Worm (Caenorhabditis elegans): ENCODE results near the gene Y38C1AA.19.

The Y38C1AA.19 gene

DNA sequence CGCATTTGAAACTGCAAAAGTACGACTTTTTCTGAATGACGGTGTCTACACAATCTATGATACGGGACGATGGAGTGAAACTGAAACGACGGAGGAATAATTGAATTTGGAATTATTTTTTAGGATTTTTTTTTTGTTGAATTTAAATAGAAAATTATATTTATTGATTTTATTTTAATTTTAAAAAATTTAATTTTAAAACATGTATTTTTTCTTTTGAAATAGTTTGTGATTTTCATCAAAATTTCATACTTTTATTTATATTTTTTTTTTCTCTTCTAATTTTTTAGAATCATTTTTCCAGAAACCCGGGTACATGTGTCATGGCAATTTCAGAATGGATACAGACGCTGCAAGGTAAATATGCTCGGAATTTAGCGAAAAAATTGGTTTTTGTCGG lies 47.9 kb downstream of the Y38C1AA.19 start, which contains the start of gene Y38C1AA.1:
Gene Y38C1AA.1, plus strand, starts transcription at position 301 of the 400 bp plus-strand sequence.
- TF ChIP-seq fkh-10 (GFP tag; optimal IDR thresholded peaks at IDR 0.05) (no peak), T23F11.4 (GFP tag; optimal IDR thresholded peaks at IDR 0.05) (no peak), hlh-30 (tag; optimal IDR thresholded peaks at IDR 0.05; ENCODE audit: insufficient read depth) (no peak), ceh-24 (tag; optimal IDR thresholded peaks at IDR 0.05) (no peak), hlh-6 (tag; optimal IDR thresholded peaks at IDR 0.05) (no peak)

DNA sequence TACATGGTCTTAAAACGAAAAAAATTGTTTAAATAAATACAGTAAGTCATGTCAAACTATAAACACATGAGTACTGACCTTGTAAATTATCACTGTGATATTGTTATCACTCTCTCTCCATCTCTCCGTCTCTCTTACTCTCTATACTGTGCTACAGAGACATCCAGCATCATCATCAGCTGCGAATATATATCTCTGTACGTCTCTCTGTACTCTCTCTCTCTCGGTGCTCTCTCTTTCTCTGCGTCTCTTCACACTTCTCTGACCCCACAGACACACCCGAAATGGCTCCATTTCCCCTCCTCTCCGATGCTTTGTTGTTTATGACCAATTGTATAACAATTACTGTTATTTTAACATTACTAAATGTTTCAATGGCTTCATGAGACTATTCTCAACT lies 50.6 kb downstream of the Y38C1AA.19 start:
- TF ChIP-seq fkh-10 (GFP tag; optimal IDR thresholded peaks at IDR 0.05) (no peak), ama-1 (optimal IDR thresholded peaks at IDR 0.05) (no peak), ref-2 (tag; optimal IDR thresholded peaks at IDR 0.05) (no peak), ceh-2 (tag; optimal IDR thresholded peaks at IDR 0.05) (no peak), dmd-4 (tag; optimal IDR thresholded peaks at IDR 0.05; ENCODE audit: borderline replicate concordance) (no peak), K02D7.2 (tag; optimal IDR thresholded peaks at IDR 0.05) (no peak), fax-1 (tag; optimal IDR thresholded peaks at IDR 0.05) (no peak), tbx-2 (tag; optimal IDR thresholded peaks at IDR 0.05) (peak; percentile 62), che-1 (tag; optimal IDR thresholded peaks at IDR 0.05) (no peak), ceh-45 (GFP tag; IDR thresholded peaks at IDR 0.05) (no peak), hlh-13 (GFP tag; optimal IDR thresholded peaks at IDR 0.05) (no peak), hlh-15 (tag; optimal IDR thresholded peaks at IDR 0.05) (no peak), npax-4 (tag; optimal IDR thresholded peaks at IDR 0.05) (no peak), ztf-16 (tag; optimal IDR thresholded peaks at IDR 0.05) (no peak), Y22D7AL.16 (tag; optimal IDR thresholded peaks at IDR 0.05) (no peak), C38D4.7 (GFP tag; optimal IDR thresholded peaks at IDR 0.05) (no peak), C08G9.2 (tag; optimal IDR thresholded peaks at IDR 0.05) (no peak), pax-1 (tag; optimal IDR thresholded peaks at IDR 0.05) (no peak), hlh-8 (tag; optimal IDR thresholded peaks at IDR 0.05) (no peak), unc-42 (tag; optimal IDR thresholded peaks at IDR 0.05) (peak; percentile 44), pqm-1 (tag; optimal IDR thresholded peaks at IDR 0.05) (no peak), ahr-1 (tag; optimal IDR thresholded peaks at IDR 0.05) (no peak), mec-3 (tag; optimal IDR thresholded peaks at IDR 0.05; ENCODE audit: borderline replicate concordance) (no peak), nfya-1 (tag; optimal IDR thresholded peaks at IDR 0.05) (peak; percentile 46), elt-2 (tag; optimal IDR thresholded peaks at IDR 0.05) (peak; percentile 67), pat-9 (tag; optimal IDR thresholded peaks at IDR 0.05) (no peak), unc-86 (tag; optimal IDR thresholded peaks at IDR 0.05) (no peak), ets-4 (tag; optimal IDR thresholded peaks at IDR 0.05) (no peak), ceh-6 (GFP tag; optimal IDR thresholded peaks at IDR 0.05) (no peak), sox-2 (GFP tag; IDR thresholded peaks at IDR 0.05) (no peak), pros-1 (tag; optimal IDR thresholded peaks at IDR 0.05) (no peak), ceh-30 (tag; optimal IDR thresholded peaks at IDR 0.05) (no peak), nhr-11 (tag; optimal IDR thresholded peaks at IDR 0.05) (no peak), unc-3 (GFP tag; conservative IDR thresholded peaks at IDR 0.05) (no peak), unc-3 (tag; optimal IDR thresholded peaks at IDR 0.05) (no peak), syd-9 (tag; optimal IDR thresholded peaks at IDR 0.05) (peak; percentile 3), lim-6 (tag; optimal IDR thresholded peaks at IDR 0.05) (no peak), unc-55 (GFP tag; optimal IDR thresholded peaks at IDR 0.05) (peak; percentile 66), T23F11.4 (GFP tag; optimal IDR thresholded peaks at IDR 0.05) (no peak), F13H6.1 (tag; optimal IDR thresholded peaks at IDR 0.05) (no peak), madf-2 (tag; optimal IDR thresholded peaks at IDR 0.05) (no peak), ttx-3 (tag; optimal IDR thresholded peaks at IDR 0.05) (no peak), pha-4 (tag; optimal IDR thresholded peaks at IDR 0.05) (no peak), ceh-9 (tag; optimal IDR thresholded peaks at IDR 0.05) (no peak), ceh-18 (tag; optimal IDR thresholded peaks at IDR 0.05) (no peak), ceh-31 (tag; optimal IDR thresholded peaks at IDR 0.05) (peak; percentile 33), lin-11 (tag; optimal IDR thresholded peaks at IDR 0.05) (no peak), fkh-6 (tag; optimal IDR thresholded peaks at IDR 0.05) (no peak), ceh-48 (tag; optimal IDR thresholded peaks at IDR 0.05) (no peak), sdc-2 (tag; optimal IDR thresholded peaks at IDR 0.05) (no peak)
